Worm (Caenorhabditis elegans): ENCODE measurements around the gene cal-1.

DNA sequence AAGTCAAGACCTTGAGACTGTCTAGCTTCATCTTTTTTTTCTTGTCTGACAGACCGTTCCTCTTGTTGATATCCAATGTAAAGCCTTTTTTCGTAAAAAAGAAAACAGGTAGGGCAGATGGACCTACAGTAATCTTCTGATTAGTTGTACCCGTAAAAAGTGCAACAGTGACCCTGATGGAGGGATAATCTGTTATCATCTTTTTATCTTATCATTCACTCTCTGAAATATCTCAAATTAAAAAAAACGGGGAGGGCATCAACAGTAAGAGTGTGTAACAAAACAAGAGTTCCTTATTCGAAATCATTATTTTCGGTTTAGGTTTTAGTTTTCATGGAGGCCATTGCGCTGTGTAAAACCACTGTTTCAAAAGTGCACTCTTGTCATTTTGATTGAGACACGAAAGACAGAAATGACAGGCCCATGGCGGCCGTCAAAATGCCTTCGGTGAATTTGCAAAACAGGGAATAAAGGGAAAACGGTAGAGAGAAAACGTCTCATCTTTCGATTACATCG is 16.6 kb upstream of the cal-1 start:
- TF ChIP-seq lsy-2 (tag; optimal IDR thresholded peaks at IDR 0.05): peak in 1 of 2 experiments; percentile 46
- TF ChIP-seq snpc-4 (tag; optimal IDR thresholded peaks at IDR 0.05): no peak
- peak; percentile 49; the same call in 1 of the 2 replicates for TF ChIP-seq dmd-6 (GFP tag; IDR thresholded peaks at IDR 0.05)
- peak in 1 of 2 experiments; percentile 98 for TF ChIP-seq unc-62 (GFP tag; optimal IDR thresholded peaks at IDR 0.05 in 1 of 2)
- TF ChIP-seq unc-62 (tag; optimal IDR thresholded peaks at IDR 0.05): no peak
- no peak for TF ChIP-seq spr-3 (GFP tag; optimal IDR thresholded peaks at IDR 0.05)

Measured in whole organism, L4 larva.